Worm (Caenorhabditis elegans) whole organism, late embryonic: ENCODE measurements around the gene acy-2.
A peak's percentile ranks its signal among the peaks of the same experiment; 100 is the strongest.

Experiments used
- C08G9.2 ChIP-seq: sonication (generic microtip); optimal IDR thresholded peaks from 2 replicates; lab custom pipeline; 2016; ENCODE audit warnings: mild to moderate bottlenecking, missing genetic modification characterization, moderate library complexity, missing compliant biosample characterization
- K09A11.1 ChIP-seq: sonication (generic microtip); optimal IDR thresholded peaks from 2 replicates; lab custom pipeline; 2017; ENCODE audit warnings: antibody characterized with exemption, mild to moderate bottlenecking, missing genetic modification characterization, missing compliant biosample characterization; ENCODE audit not compliant: insufficient read depth
- T23F11.4 ChIP-seq: fragments of 200-800 bp; sonication (Bioruptor generic); optimal IDR thresholded peaks from 2 replicates; lab custom pipeline; 2018; ENCODE audit warnings: mild to moderate bottlenecking, missing genetic modification characterization, missing compliant biosample characterization
- ahr-1 ChIP-seq: sonication (generic microtip); optimal IDR thresholded peaks from 2 replicates; lab custom pipeline; 2016; ENCODE audit warnings: missing genetic modification characterization, missing compliant biosample characterization
- ceh-14 ChIP-seq: sonication (generic microtip); optimal IDR thresholded peaks from 2 replicates; lab custom pipeline; 2016; ENCODE audit warnings: missing genotype, missing genetic modification characterization, missing compliant biosample characterization
- ceh-19 ChIP-seq: fragments of 200-800 bp; sonication (Bioruptor generic); optimal IDR thresholded peaks from 2 replicates; lab custom pipeline; 2018; ENCODE audit warnings: mild to moderate bottlenecking, missing genetic modification characterization, missing compliant biosample characterization
- ceh-24 ChIP-seq: sonication (generic microtip); optimal IDR thresholded peaks from 2 replicates; lab custom pipeline; 2016; ENCODE audit warnings: mild to moderate bottlenecking, missing genetic modification characterization, missing compliant biosample characterization
- ceh-30 ChIP-seq: fragments of 150-350 bp; optimal IDR thresholded peaks from 2 replicates; lab custom pipeline; 2014; ENCODE audit warnings: missing biosample characterization, missing genetic modification characterization
- ceh-34 ChIP-seq: sonication (generic microtip); optimal IDR thresholded peaks from 2 replicates; lab custom pipeline; 2016; ENCODE audit warnings: mild to moderate bottlenecking, missing genetic modification characterization, missing compliant biosample characterization
- ceh-6 ChIP-seq: fragments of 200-800 bp; sonication (Bioruptor generic); optimal IDR thresholded peaks from 2 replicates; lab custom pipeline; 2018; ENCODE audit warnings: mild to moderate bottlenecking, missing genetic modification characterization, missing compliant biosample characterization
- dmd-4 ChIP-seq: sonication (generic microtip); optimal IDR thresholded peaks from 2 replicates; lab custom pipeline; 2016; ENCODE audit warnings: borderline replicate concordance, missing genetic modification characterization, missing compliant biosample characterization
- elt-2 ChIP-seq: sonication (generic microtip); optimal IDR thresholded peaks from 2 replicates; lab custom pipeline; 2016; ENCODE audit warnings: missing genetic modification reagents, missing genetic modification characterization, missing compliant biosample characterization
- elt-4 ChIP-seq: sonication (generic microtip); optimal IDR thresholded peaks from 2 replicates; lab custom pipeline; 2016; ENCODE audit warnings: missing genetic modification characterization, missing compliant biosample characterization
- ets-4 ChIP-seq: sonication (generic microtip); optimal IDR thresholded peaks from 2 replicates; lab custom pipeline; 2016; ENCODE audit warnings: missing genetic modification characterization, missing compliant biosample characterization
- hlh-13 ChIP-seq: fragments of 200-800 bp; sonication (Bioruptor generic); optimal IDR thresholded peaks from 2 replicates; lab custom pipeline; 2018; ENCODE audit warnings: mild to moderate bottlenecking, missing genetic modification characterization, missing compliant biosample characterization
- lim-6 ChIP-seq: sonication (generic microtip); optimal IDR thresholded peaks from 2 replicates; lab custom pipeline; 2016; ENCODE audit warnings: missing genetic modification characterization, missing compliant biosample characterization
- lin-11 ChIP-seq: fragments of 200-800 bp; sonication (Bioruptor generic); optimal IDR thresholded peaks from 2 replicates; lab custom pipeline; 2018; ENCODE audit warnings: mild to moderate bottlenecking, missing genetic modification characterization, missing compliant biosample characterization
- nfya-1 ChIP-seq: sonication (generic microtip); optimal IDR thresholded peaks from 2 replicates; lab custom pipeline; 2017; ENCODE audit warnings: missing genetic modification characterization, mild to moderate bottlenecking, missing compliant biosample characterization, antibody characterized with exemption, moderate library complexity
- npax-4 ChIP-seq: sonication (generic microtip); optimal IDR thresholded peaks from 2 replicates; lab custom pipeline; 2016; ENCODE audit warnings: missing genetic modification characterization, missing compliant biosample characterization
- odd-2 ChIP-seq: sonication (generic microtip); optimal IDR thresholded peaks from 2 replicates; lab custom pipeline; 2017; ENCODE audit warnings: antibody characterized with exemption, mild to moderate bottlenecking, missing genetic modification characterization, missing compliant biosample characterization
- pha-2 ChIP-seq: sonication (generic microtip); optimal IDR thresholded peaks from 2 replicates; lab custom pipeline; 2017; ENCODE audit warnings: mild to moderate bottlenecking, missing genetic modification characterization, missing compliant biosample characterization
- pha-4 ChIP-seq: fragments of 150-350 bp; optimal IDR thresholded peaks from 2 replicates; lab custom pipeline; 2018; ENCODE audit warnings: missing biosample characterization, missing genetic modification reagents, missing genetic modification characterization
- ref-2 ChIP-seq: sonication (generic microtip); optimal IDR thresholded peaks from 2 replicates; lab custom pipeline; 2016; ENCODE audit warnings: missing genetic modification characterization, missing compliant biosample characterization
- unc-42 ChIP-seq: sonication (generic microtip); optimal IDR thresholded peaks from 2 replicates; lab custom pipeline; 2016; ENCODE audit warnings: missing genotype, missing genetic modification characterization, missing compliant biosample characterization
- ztf-16 ChIP-seq: sonication (generic microtip); optimal IDR thresholded peaks from 2 replicates; lab custom pipeline; 2017; ENCODE audit warnings: missing genetic modification characterization, missing compliant biosample characterization

Gene acy-2

ce11 chrV:5939503-5940072 is 36.2 kb upstream of the acy-2 start, which contains the start of gene syf-3:
Gene syf-3, plus strand, starts transcription at chrV:5940022.
- TF ChIP-seq nfya-1 (tag; lab: Kevin White, UChicago) = peak; percentile 42
- no peak for TF ChIP-seq odd-2 (tag; lab: Kevin White, UChicago)

ce11 chrV:5943167-5943566 is 32.7 kb upstream of the acy-2 start, which contains the start of gene pst-1:
Gene pst-1, plus strand, starts transcription at chrV:5943467.
- TF ChIP-seq ceh-24 (no peak), K09A11.1 (tag; lab: Kevin White, UChicago) (no peak), unc-42 (tag; lab: Kevin White, UChicago) (no peak), ets-4 (tag; lab: Kevin White, UChicago) (no peak), ceh-6 (GFP tag; lab: Kevin White, UChicago) (no peak), elt-2 (tag; lab: Kevin White, UChicago) (no peak), hlh-13 (no peak), pha-2 (no peak)

- TF ChIP-seq pha-4 = no peak
- TF ChIP-seq ztf-16 (tag; lab: Kevin White, UChicago) = no peak
These were observed 26.1 kb upstream of the acy-2 start for ce11 chrV:5949674-5950149.

ce11 chrV:5951133-5951532 is 24.7 kb upstream of the acy-2 start, which contains the start of gene M03F8.1:
Gene M03F8.1, plus strand, starts transcription at chrV:5951433.
- TF ChIP-seq T23F11.4 (GFP tag; lab: Kevin White, UChicago) (no peak), ceh-34 (tag; lab: Kevin White, UChicago) (no peak)

DNA sequence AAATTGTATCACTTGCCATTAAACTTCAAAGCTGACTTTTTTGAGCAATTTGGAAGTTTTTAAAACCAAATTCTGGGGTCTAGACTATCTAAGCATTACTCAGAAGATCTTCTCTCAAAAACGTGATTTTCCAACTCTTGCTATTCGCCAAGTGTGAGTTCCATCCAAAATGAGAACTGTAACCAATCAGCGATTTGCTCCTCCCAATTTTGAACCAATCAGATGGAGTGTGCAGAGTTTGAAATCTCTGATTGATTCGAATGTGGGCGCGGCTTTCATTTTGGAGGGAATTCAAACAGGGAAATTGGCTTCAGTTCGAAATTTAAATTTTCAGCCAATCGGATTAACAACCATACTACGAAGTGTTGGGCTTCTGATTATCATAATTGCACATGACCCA is 22.7 kb upstream of the acy-2 start:
- TF ChIP-seq nfya-1 (tag; lab: Kevin White, UChicago) = peak; percentile 75
- no peak for TF ChIP-seq ztf-16 (tag; lab: Kevin White, UChicago)

DNA sequence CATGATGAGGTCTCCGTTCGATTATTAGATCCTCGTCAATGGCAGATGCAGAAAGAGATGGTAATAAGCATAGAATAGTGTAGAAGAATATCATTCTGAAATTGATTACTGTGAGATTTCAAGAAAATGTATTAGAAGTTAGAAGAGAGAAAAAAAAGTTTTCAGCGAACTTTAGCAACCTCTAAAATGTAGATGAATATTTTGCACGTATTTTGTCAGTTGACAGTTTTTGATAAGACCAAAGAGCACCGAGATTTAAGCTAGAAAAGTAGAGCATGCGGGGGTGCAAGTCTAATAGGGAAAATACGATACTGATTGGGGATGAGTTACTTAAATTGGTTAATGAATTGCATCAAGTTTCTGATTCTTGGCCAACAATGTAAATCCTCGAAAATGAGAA is 21.1 kb upstream of the acy-2 start, which contains the start of gene M03F8.6:
TSS of gene M03F8.6 (minus strand) at position 101 of the 400 bp plus-strand sequence.
- TF ChIP-seq ceh-14 (tag; lab: Kevin White, UChicago) (no peak), C08G9.2 (no peak), ceh-6 (GFP tag; lab: Kevin White, UChicago) (no peak)

- TF ChIP-seq npax-4 (tag; lab: Kevin White, UChicago) (no peak), elt-2 (tag; lab: Kevin White, UChicago) (no peak), unc-42 (tag; lab: Kevin White, UChicago) (peak; percentile 74)
- TF ChIP-seq, all 69 proteins: peak for 1
These were observed 20.2 kb upstream of the acy-2 start for ce11 chrV:5955627-5956026.

- TF ChIP-seq lin-11 (no peak), unc-42 (tag; lab: Kevin White, UChicago) (peak; percentile 85)
These were observed 14.3 kb upstream of the acy-2 start, which contains the start of gene mcp-1 for ce11 chrV:5961516-5961915. Gene mcp-1, plus strand, starts transcription at chrV:5961807.

DNA sequence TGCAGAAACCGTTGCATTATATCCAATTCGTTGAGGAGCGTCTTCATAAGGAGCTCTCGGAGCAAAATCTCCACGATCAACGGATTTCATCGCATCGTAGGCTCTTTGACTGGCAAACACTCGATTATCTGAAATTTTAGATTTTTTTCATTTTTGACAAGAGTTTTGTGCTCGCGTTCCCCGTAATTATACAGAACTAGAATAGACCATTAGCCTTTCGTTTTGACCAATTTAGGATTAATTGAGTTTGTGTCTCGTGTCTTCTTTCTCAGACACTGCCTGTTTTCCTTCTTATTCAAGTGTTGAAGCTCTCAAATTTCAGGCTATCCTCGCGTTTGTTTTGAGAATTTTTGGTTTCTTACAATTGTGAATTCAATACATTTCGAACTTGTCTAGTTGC is 12.7 kb upstream of the acy-2 start:
- TF ChIP-seq dmd-4 (tag; lab: Kevin White, UChicago) = no peak
- no peak for TF ChIP-seq elt-4
- TF ChIP-seq ceh-34 (tag; lab: Kevin White, UChicago) = no peak
- TF ChIP-seq unc-42 (tag; lab: Kevin White, UChicago) = peak; percentile 59

ce11 chrV:5963696-5964095 is 12.1 kb upstream of the acy-2 start, which contains the start of gene pcm-1:
Gene pcm-1, minus strand, starts transcription at chrV:5963882.
- TF ChIP-seq unc-42 (tag; lab: Kevin White, UChicago) (peak; percentile 14), npax-4 (tag; lab: Kevin White, UChicago) (no peak), ceh-19 (no peak), hlh-13 (no peak), elt-2 (tag; lab: Kevin White, UChicago) (no peak), ref-2 (tag; lab: Kevin White, UChicago) (no peak), lim-6 (no peak), nfya-1 (tag; lab: Kevin White, UChicago) (peak; percentile 20), ets-4 (tag; lab: Kevin White, UChicago) (no peak), ceh-30 (tag; lab: Kevin White, UChicago) (no peak), ahr-1 (tag; lab: Kevin White, UChicago) (no peak), C08G9.2 (no peak)
- TF ChIP-seq, all 69 proteins: peak for 2
